Worm (Caenorhabditis elegans) whole organism, late embryonic: ENCODE measurements around the gene iffb-1.

ENCODE experiments used
- C08G9.2 ChIP-seq: sonication (generic microtip); optimal IDR thresholded peaks from 2 replicates; lab custom pipeline; 2016; ENCODE audit warnings: mild to moderate bottlenecking, missing genetic modification characterization, moderate library complexity, missing compliant biosample characterization
- C38D4.7 ChIP-seq: fragments of 200-800 bp; sonication (Bioruptor generic); optimal IDR thresholded peaks from 2 replicates; lab custom pipeline; 2018; ENCODE audit warnings: mild to moderate bottlenecking, missing genetic modification characterization, moderate library complexity, missing compliant biosample characterization
- F13H6.1 ChIP-seq: sonication (generic microtip); optimal IDR thresholded peaks from 2 replicates; lab custom pipeline; 2016; ENCODE audit warnings: missing genetic modification characterization, missing compliant biosample characterization
- T23F11.4 ChIP-seq: fragments of 200-800 bp; sonication (Bioruptor generic); optimal IDR thresholded peaks from 2 replicates; lab custom pipeline; 2018; ENCODE audit warnings: mild to moderate bottlenecking, missing genetic modification characterization, missing compliant biosample characterization
- Y22D7AL.16 ChIP-seq: sonication (generic microtip); optimal IDR thresholded peaks from 2 replicates; lab custom pipeline; 2016; ENCODE audit warnings: missing genetic modification characterization, missing compliant biosample characterization
- ceh-24 ChIP-seq: sonication (generic microtip); optimal IDR thresholded peaks from 2 replicates; lab custom pipeline; 2016; ENCODE audit warnings: mild to moderate bottlenecking, missing genetic modification characterization, missing compliant biosample characterization
- ceh-30 ChIP-seq: fragments of 150-350 bp; optimal IDR thresholded peaks from 2 replicates; lab custom pipeline; 2014; ENCODE audit warnings: missing biosample characterization, missing genetic modification characterization
- ceh-31 ChIP-seq: sonication (generic microtip); optimal IDR thresholded peaks from 2 replicates; lab custom pipeline; 2016; ENCODE audit warnings: missing genetic modification characterization, missing compliant biosample characterization
- ceh-34 ChIP-seq: sonication (generic microtip); optimal IDR thresholded peaks from 2 replicates; lab custom pipeline; 2016; ENCODE audit warnings: mild to moderate bottlenecking, missing genetic modification characterization, missing compliant biosample characterization
- ceh-48 ChIP-seq: sonication (generic microtip); optimal IDR thresholded peaks from 2 replicates; lab custom pipeline; 2016; ENCODE audit warnings: missing genetic modification characterization, inconsistent platforms, missing compliant biosample characterization
- ceh-6 ChIP-seq: fragments of 200-800 bp; sonication (Bioruptor generic); optimal IDR thresholded peaks from 2 replicates; lab custom pipeline; 2018; ENCODE audit warnings: mild to moderate bottlenecking, missing genetic modification characterization, missing compliant biosample characterization
- dmd-4 ChIP-seq: sonication (generic microtip); optimal IDR thresholded peaks from 2 replicates; lab custom pipeline; 2016; ENCODE audit warnings: borderline replicate concordance, missing genetic modification characterization, missing compliant biosample characterization
- elt-2 ChIP-seq: sonication (generic microtip); optimal IDR thresholded peaks from 2 replicates; lab custom pipeline; 2016; ENCODE audit warnings: missing genetic modification reagents, missing genetic modification characterization, missing compliant biosample characterization
- ets-4 ChIP-seq: sonication (generic microtip); optimal IDR thresholded peaks from 2 replicates; lab custom pipeline; 2016; ENCODE audit warnings: missing genetic modification characterization, missing compliant biosample characterization
- hlh-15 ChIP-seq: sonication (generic microtip); optimal IDR thresholded peaks from 2 replicates; lab custom pipeline; 2016; ENCODE audit warnings: missing genetic modification characterization, missing compliant biosample characterization
- hlh-6 ChIP-seq: sonication (generic microtip); optimal IDR thresholded peaks from 2 replicates; lab custom pipeline; 2016; ENCODE audit warnings: missing genotype, missing genetic modification characterization, missing compliant biosample characterization
- hlh-8 ChIP-seq: sonication (generic microtip); optimal IDR thresholded peaks from 2 replicates; lab custom pipeline; 2016; ENCODE audit warnings: missing genotype, missing genetic modification characterization, missing compliant biosample characterization
- lim-6 ChIP-seq: sonication (generic microtip); optimal IDR thresholded peaks from 2 replicates; lab custom pipeline; 2016; ENCODE audit warnings: missing genetic modification characterization, missing compliant biosample characterization
- madf-2 ChIP-seq: sonication (generic microtip); optimal IDR thresholded peaks from 2 replicates; lab custom pipeline; 2017; ENCODE audit warnings: missing genetic modification characterization, missing compliant biosample characterization
- nfya-1 ChIP-seq: sonication (generic microtip); optimal IDR thresholded peaks from 2 replicates; lab custom pipeline; 2017; ENCODE audit warnings: missing genetic modification characterization, mild to moderate bottlenecking, missing compliant biosample characterization, antibody characterized with exemption, moderate library complexity
- nhr-11 ChIP-seq: fragments of 150-350 bp; optimal IDR thresholded peaks from 2 replicates; lab custom pipeline; 2014; ENCODE audit warnings: missing biosample characterization, missing genetic modification characterization
- odd-2 ChIP-seq: sonication (generic microtip); optimal IDR thresholded peaks from 2 replicates; lab custom pipeline; 2017; ENCODE audit warnings: antibody characterized with exemption, mild to moderate bottlenecking, missing genetic modification characterization, missing compliant biosample characterization
- pax-1 ChIP-seq: fragments of 150-350 bp; optimal IDR thresholded peaks from 2 replicates; lab custom pipeline; 2014; ENCODE audit warnings: missing biosample characterization, missing genetic modification characterization
- pha-4 ChIP-seq: fragments of 150-350 bp; optimal IDR thresholded peaks from 2 replicates; lab custom pipeline; 2018; ENCODE audit warnings: missing biosample characterization, missing genetic modification reagents, missing genetic modification characterization
- pros-1 ChIP-seq: fragments of 150-350 bp; optimal IDR thresholded peaks from 2 replicates; lab custom pipeline; 2014; ENCODE audit warnings: missing biosample characterization, missing genetic modification reagents, missing genetic modification characterization
- ref-2 ChIP-seq: sonication (generic microtip); optimal IDR thresholded peaks from 2 replicates; lab custom pipeline; 2016; ENCODE audit warnings: missing genetic modification characterization, missing compliant biosample characterization
- rnt-1 ChIP-seq: sonication (generic microtip); optimal IDR thresholded peaks from 2 replicates; lab custom pipeline; 2016; ENCODE audit warnings: missing genetic modification characterization, missing compliant biosample characterization
- sdc-2 ChIP-seq: sonication (generic microtip); optimal IDR thresholded peaks from 2 replicates; lab custom pipeline; 2016; ENCODE audit warnings: missing genotype, missing genetic modification characterization, missing compliant biosample characterization
- sox-4 ChIP-seq: sonication (generic microtip); optimal IDR thresholded peaks from 2 replicates; lab custom pipeline; 2017; ENCODE audit warnings: mild to moderate bottlenecking, missing genetic modification characterization, inconsistent platforms, missing compliant biosample characterization
- ttx-3 ChIP-seq: sonication (generic microtip); optimal IDR thresholded peaks from 2 replicates; lab custom pipeline; 2016; ENCODE audit warnings: missing genetic modification reagents, missing genetic modification characterization, missing compliant biosample characterization
- unc-3 ChIP-seq, 2 experiments: fragments of 200-800 bp in 1 of 2; sonication (Bioruptor generic) in 1 of 2; sonication (generic microtip) in 1 of 2; conservative IDR thresholded peaks in 1 of 2; optimal IDR thresholded peaks in 1 of 2; 2 replicates each; pipeline versions ENCODE4 v1.3.6 to Lab custom; 2016 to 2022; ENCODE audit warnings: missing compliant biosample characterization in 2 of 2, missing genetic modification characterization in 2 of 2, missing genetic modification reagents in 1 of 2
- unc-42 ChIP-seq: sonication (generic microtip); optimal IDR thresholded peaks from 2 replicates; lab custom pipeline; 2016; ENCODE audit warnings: missing genotype, missing genetic modification characterization, missing compliant biosample characterization
- unc-55 ChIP-seq: sonication (generic microtip); optimal IDR thresholded peaks from 2 replicates; lab custom pipeline; 2017; ENCODE audit warnings: missing biosample characterization, missing genetic modification reagents, missing genetic modification characterization
- unc-86 ChIP-seq: sonication (generic microtip); optimal IDR thresholded peaks from 2 replicates; lab custom pipeline; 2016; ENCODE audit warnings: missing genetic modification characterization, missing compliant biosample characterization
- zip-5 ChIP-seq: sonication (generic microtip); optimal IDR thresholded peaks from 2 replicates; lab custom pipeline; 2016; ENCODE audit warnings: missing genetic modification characterization, missing compliant biosample characterization
- ztf-16 ChIP-seq: sonication (generic microtip); optimal IDR thresholded peaks from 2 replicates; lab custom pipeline; 2017; ENCODE audit warnings: missing genetic modification characterization, missing compliant biosample characterization

iffb-1 gene

DNA sequence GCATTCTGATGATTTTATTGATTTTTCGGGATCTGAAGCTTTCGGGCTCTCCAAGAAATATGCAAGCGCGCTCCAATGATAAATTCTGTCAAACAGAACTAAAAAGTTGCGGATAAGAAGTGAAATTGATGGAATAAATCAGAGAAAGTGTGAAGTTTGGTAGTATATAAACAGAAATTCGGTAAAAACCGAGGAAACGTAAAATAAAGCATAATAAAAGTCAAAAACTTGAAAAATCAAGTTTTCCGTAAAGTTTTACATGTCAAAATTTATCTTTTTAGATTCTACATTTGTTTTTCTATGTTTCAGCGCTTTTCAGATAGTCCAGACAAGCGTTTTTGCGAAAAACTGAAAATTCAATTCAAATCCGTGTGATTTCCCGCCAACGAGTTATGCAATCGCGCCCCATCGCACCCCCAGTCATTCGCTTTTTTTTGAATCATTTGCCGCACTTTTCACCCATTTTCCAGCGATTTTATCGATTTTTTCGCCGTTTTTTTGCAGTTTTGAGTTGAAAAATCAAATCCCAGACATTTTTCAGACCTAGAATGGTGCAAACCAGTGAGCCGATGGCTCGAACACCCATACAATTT is 16.9 kb downstream of the iffb-1 start, which contains the start of the genes Y54F10BM.13 and ppm-1.D:
Y54F10BM.13 (minus strand) TSS at position 51 of the 593 bp plus-strand sequence.
ppm-1.D (plus strand) TSS at position 540 of the 593 bp plus-strand sequence.
- TF ChIP-seq hlh-8 (tag; lab: Kevin White, UChicago) = no peak
- TF ChIP-seq elt-2 = peak; percentile 28
- TF ChIP-seq nfya-1 (tag; lab: Kevin White, UChicago) = peak; percentile 18
- TF ChIP-seq rnt-1 (tag; lab: Kevin White, UChicago) = peak; percentile 2
- no peak for TF ChIP-seq unc-3 (GFP tag; conservative IDR thresholded peaks at IDR 0.05; lab: Robert Waterston, UW)
- TF ChIP-seq unc-3 (tag; optimal IDR thresholded peaks at IDR 0.05; lab: Kevin White, UChicago) = no peak
- TF ChIP-seq hlh-15 = no peak
- no peak for TF ChIP-seq madf-2 (tag; lab: Kevin White, UChicago)
- TF ChIP-seq F13H6.1 (tag; lab: Kevin White, UChicago) = no peak
- no peak for TF ChIP-seq zip-5 (tag; lab: Kevin White, UChicago)
- TF ChIP-seq sox-4 (tag; lab: Kevin White, UChicago) = no peak
- TF ChIP-seq ceh-48 = peak; percentile 26
- no peak for TF ChIP-seq ttx-3
- no peak for TF ChIP-seq sdc-2 (tag; lab: Kevin White, UChicago)
- TF ChIP-seq ceh-31 (tag; lab: Kevin White, UChicago) = peak; percentile 27
- no peak for TF ChIP-seq unc-42 (tag; lab: Kevin White, UChicago)
- no peak for TF ChIP-seq pha-4 (tag; lab: Kevin White, UChicago)
- TF ChIP-seq pax-1 (tag; lab: Kevin White, UChicago) = no peak
- no peak for TF ChIP-seq hlh-6 (tag; lab: Kevin White, UChicago)

- TF ChIP-seq unc-55 (GFP tag; lab: Kevin White, UChicago) (no peak), T23F11.4 (no peak), ceh-34 (tag; lab: Kevin White, UChicago) (no peak), ceh-31 (tag; lab: Kevin White, UChicago) (no peak), ets-4 (tag; lab: Kevin White, UChicago) (no peak), C38D4.7 (GFP tag; lab: Kevin White, UChicago) (no peak), C08G9.2 (tag; lab: Kevin White, UChicago) (no peak), ceh-48 (no peak)
These were observed 29.0 kb downstream of the iffb-1 start, which contains the start of gene phf-5 for ce11 chrIII:2343273-2343672. Gene phf-5 (plus strand): TSS chrIII:2343573.

DNA sequence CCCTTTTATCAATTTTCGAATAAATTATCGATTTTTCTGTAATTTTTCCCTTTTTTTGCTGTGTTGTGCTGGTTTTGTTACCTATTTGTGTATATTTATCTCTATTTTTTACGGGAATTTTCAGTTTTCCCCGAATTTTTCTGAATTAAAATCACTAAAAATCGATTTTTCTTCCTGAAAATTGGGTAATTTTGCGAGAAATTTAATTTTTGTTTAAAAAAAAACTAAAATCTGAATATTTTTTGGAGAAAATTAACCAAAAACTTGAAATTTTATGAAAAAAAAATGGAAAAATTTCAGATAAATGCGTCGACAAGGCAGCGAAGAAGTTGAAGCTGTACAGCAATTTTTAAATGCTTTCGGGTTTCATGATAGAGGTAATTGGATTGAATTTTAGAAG is 33.1 kb downstream of the iffb-1 start, which contains the start of gene gip-1:
gip-1 (plus strand) TSS at position 301 of the 400 bp plus-strand sequence.
- TF ChIP-seq elt-2 = no peak

- TF ChIP-seq C08G9.2 (tag; lab: Kevin White, UChicago) (no peak), ceh-6 (GFP tag; lab: Kevin White, UChicago) (no peak), ref-2 (tag; lab: Kevin White, UChicago) (no peak), dmd-4 (no peak), F13H6.1 (tag; lab: Kevin White, UChicago) (no peak), unc-86 (no peak), ceh-24 (no peak), elt-2 (no peak), Y22D7AL.16 (tag; lab: Kevin White, UChicago) (no peak), unc-3 (GFP tag; conservative IDR thresholded peaks at IDR 0.05; lab: Robert Waterston, UW) (no peak), unc-3 (tag; optimal IDR thresholded peaks at IDR 0.05; lab: Kevin White, UChicago) (no peak), odd-2 (tag; lab: Kevin White, UChicago) (no peak), T23F11.4 (no peak), unc-42 (tag; lab: Kevin White, UChicago) (no peak), zip-5 (tag; lab: Kevin White, UChicago) (no peak), pros-1 (no peak), C38D4.7 (GFP tag; lab: Kevin White, UChicago) (no peak)
These were observed 35.7 kb downstream of the iffb-1 start for ce11 chrIII:2349956-2350355.

- TF ChIP-seq ceh-6 (GFP tag; lab: Kevin White, UChicago) (no peak), lim-6 (tag; lab: Kevin White, UChicago) (no peak), madf-2 (tag; lab: Kevin White, UChicago) (no peak), ceh-30 (tag; lab: Kevin White, UChicago) (no peak), nhr-11 (no peak), ztf-16 (tag; lab: Kevin White, UChicago) (no peak)
These were observed 48.4 kb downstream of the iffb-1 start, which contains the start of gene srd-69 for ce11 chrIII:2362648-2363047. Gene srd-69 (plus strand): TSS chrIII:2362948.
